Fruit fly (Drosophila melanogaster): ENCODE data around the gene bbg.

dm6 chr3L:14522483-14523362, 13.4 kb downstream of the bbg start:
- TF ChIP-seq CTCF (optimal IDR thresholded peaks at IDR 0.05) (no peak), CG8478 (optimal IDR thresholded peaks at IDR 0.05) (no peak)

All from S2 (cell line).